Worm (Caenorhabditis elegans): ENCODE results near the gene famh-161.

ce11 chrV:20539055-20539454, 5.1 kb upstream of the famh-161 start, which contains the start of gene Y38H6C.16:
- TF ChIP-seq attf-4 (tag; optimal IDR thresholded peaks at IDR 0.05) = no peak
- no peak for TF ChIP-seq aly-2 (tag; optimal IDR thresholded peaks at IDR 0.05)
- no peak for TF ChIP-seq fkh-10 (GFP tag; optimal IDR thresholded peaks at IDR 0.05)
- no peak for TF ChIP-seq D1046.2 (GFP tag; IDR thresholded peaks at IDR 0.05)
- TF ChIP-seq daf-19 (GFP tag; conservative IDR thresholded peaks at IDR 0.05) = no peak
- TF ChIP-seq ama-1 (optimal IDR thresholded peaks at IDR 0.05) = no peak
- no peak for TF ChIP-seq mdl-1 (tag; optimal IDR thresholded peaks at IDR 0.05)
- no peak for TF ChIP-seq lsy-2 (tag; optimal IDR thresholded peaks at IDR 0.05)
- TF ChIP-seq unc-39 (tag; optimal IDR thresholded peaks at IDR 0.05) = no peak
- TF ChIP-seq pha-4 (GFP tag; IDR thresholded peaks at IDR 0.05) = no peak
- TF ChIP-seq pha-4 (tag; optimal IDR thresholded peaks at IDR 0.05) = no peak
- TF ChIP-seq ZK546.5 (tag; optimal IDR thresholded peaks at IDR 0.05) = no peak
- no peak for TF ChIP-seq fos-1 (tag; optimal IDR thresholded peaks at IDR 0.05)
- TF ChIP-seq F44E2.7 (GFP tag; IDR thresholded peaks at IDR 0.05) = no peak
